Fruit fly (Drosophila melanogaster) whole organism, adult: ENCODE data around the gene CG12541.

Experiments used
- CG12768 ChIP-seq: fragments of 200-800 bp; sonication (Bioruptor generic); optimal IDR thresholded peaks from 2 replicates; lab custom pipeline; 2017; ENCODE audit warnings: missing biosample characterization, missing genetic modification characterization, mild to moderate bottlenecking, moderate library complexity, missing genetic modification reagents
- CG1620 ChIP-seq: fragments of 200-800 bp; sonication (Bioruptor generic); optimal IDR thresholded peaks from 2 replicates; lab custom pipeline; 2016; ENCODE audit warnings: missing biosample characterization, missing genetic modification characterization
- kay ChIP-seq: fragments of 200-800 bp; sonication (Bioruptor generic); peaks from one replicate; lab custom pipeline; 2016; ENCODE audit warnings: missing biosample characterization, missing genetic modification characterization, borderline replicate concordance
- toe ChIP-seq: fragments of 200-800 bp; sonication (Bioruptor generic); optimal IDR thresholded peaks from 2 replicates; lab custom pipeline; 2016; ENCODE audit warnings: missing biosample characterization, missing genetic modification characterization

dm6 chrX:7074316-7074925 lies 8.6 kb upstream of the CG12541 start:
- TF ChIP-seq CG12768 (GFP tag; lab: Kevin White, UChicago) (no peak), toe (GFP tag; lab: Kevin White, UChicago) (no peak), CG1620 (GFP tag; lab: Kevin White, UChicago) (no peak), kay (GFP tag; lab: Kevin White, UChicago) (no peak)
